Fruit fly (Drosophila melanogaster) whole organism, embryonic: ENCODE results near the gene Or85b.

Source experiments
- CG1024 ChIP-seq: fragments of 200-800 bp; sonication (Bioruptor generic); IDR thresholded peaks from 2 replicates; pipeline ENCODE4 v1.3.6; 2022; ENCODE audit warnings: missing biosample characterization, missing genetic modification characterization
- CG10431 ChIP-seq: fragments of 200-800 bp; sonication (Bioruptor generic); optimal IDR thresholded peaks from 3 replicates; lab custom pipeline; 2018; ENCODE audit warnings: missing biosample characterization, mild to moderate bottlenecking, missing genetic modification characterization
- CG10543 ChIP-seq: fragments of 200-800 bp; sonication (Bioruptor generic); optimal IDR thresholded peaks from 3 replicates; lab custom pipeline; 2017; ENCODE audit warnings: missing biosample characterization, mild to moderate bottlenecking, missing genetic modification characterization, moderate library complexity
- CG10654 ChIP-seq: fragments of 200-800 bp; sonication (Bioruptor generic); optimal IDR thresholded peaks from 2 replicates; lab custom pipeline; 2016; ENCODE audit warnings: missing biosample characterization, missing genetic modification characterization
- CG11560 ChIP-seq: fragments of 200-800 bp; sonication (Bioruptor generic); IDR thresholded peaks from 3 replicates; pipeline ENCODE4 v1.3.6; 2022; ENCODE audit warnings: missing biosample characterization, missing genetic modification characterization
- CG11723 ChIP-seq: fragments of 200-800 bp; sonication (Bioruptor generic); optimal IDR thresholded peaks from 2 replicates; lab custom pipeline; 2017; ENCODE audit warnings: missing biosample characterization, mild to moderate bottlenecking, missing genetic modification characterization
- CG14050 ChIP-seq: fragments of 200-800 bp; sonication (Bioruptor generic); IDR thresholded peaks from 3 replicates; pipeline ENCODE4 v1.3.6; 2022; ENCODE audit warnings: missing biosample characterization, missing genetic modification characterization
- CG16813 ChIP-seq: fragments of 200-800 bp; sonication (Bioruptor generic); IDR thresholded peaks from 3 replicates; pipeline ENCODE4 v1.3.6; 2022; ENCODE audit warnings: missing biosample characterization, missing genetic modification characterization; ENCODE audit not compliant: partially characterized antibody
- CG16815 ChIP-seq: fragments of 200-800 bp; sonication (Bioruptor generic); optimal IDR thresholded peaks from 3 replicates; lab custom pipeline; 2017; ENCODE audit warnings: missing biosample characterization, mild to moderate bottlenecking, missing genetic modification characterization
- CG18619 ChIP-seq: fragments of 200-800 bp; sonication (Bioruptor generic); optimal IDR thresholded peaks from 3 replicates; lab custom pipeline; 2017; ENCODE audit warnings: missing biosample characterization, mild to moderate bottlenecking, missing genetic modification characterization
- CG3065 ChIP-seq: fragments of 200-800 bp; sonication (Bioruptor generic); optimal IDR thresholded peaks from 2 replicates; lab custom pipeline; 2016; ENCODE audit warnings: missing biosample characterization, missing genetic modification characterization
- CG31365 ChIP-seq: fragments of 200-800 bp; sonication (Bioruptor generic); optimal IDR thresholded peaks from 2 replicates; lab custom pipeline; 2018; ENCODE audit warnings: missing biosample characterization, mild to moderate bottlenecking, missing genetic modification characterization
- CG33557 ChIP-seq: fragments of 200-800 bp; sonication (Bioruptor generic); optimal IDR thresholded peaks from 2 replicates; lab custom pipeline; 2019; ENCODE audit warnings: missing biosample characterization, mild to moderate bottlenecking, missing genetic modification characterization, moderate library complexity
- CG6765 ChIP-seq: fragments of 200-800 bp; sonication (Bioruptor generic); optimal IDR thresholded peaks from 3 replicates; lab custom pipeline; 2017; ENCODE audit warnings: missing biosample characterization, mild to moderate bottlenecking, missing genetic modification characterization
- CG7839 ChIP-seq: fragments of 200-800 bp; sonication (Bioruptor generic); optimal IDR thresholded peaks from 3 replicates; lab custom pipeline; 2018; ENCODE audit warnings: missing biosample characterization, mild to moderate bottlenecking, missing genetic modification characterization, moderate library complexity
- CG8924 ChIP-seq: fragments of 200-800 bp; optimal IDR thresholded peaks from 3 replicates; lab custom pipeline; 2019; ENCODE audit warnings: missing biosample characterization, mild to moderate bottlenecking, missing genetic modification characterization, moderate library complexity
- CkIIα-i1 ChIP-seq: fragments of 200-800 bp; sonication (Bioruptor generic); IDR thresholded peaks from 2 replicates; pipeline ENCODE4 v1.3.6; 2022; ENCODE audit warnings: missing biosample characterization, missing genetic modification characterization
- Dip2 ChIP-seq: fragments of 200-800 bp; sonication (Bioruptor generic); IDR thresholded peaks from 2 replicates; pipeline ENCODE4 v1.3.6; 2022; ENCODE audit warnings: missing biosample characterization, missing genetic modification characterization
- HHEX ChIP-seq: fragments of 200-800 bp; sonication (Bioruptor generic); optimal IDR thresholded peaks from 3 replicates; lab custom pipeline; 2017; ENCODE audit warnings: missing biosample characterization, mild to moderate bottlenecking, missing genetic modification characterization, missing genetic modification reagents
- Max ChIP-seq: fragments of 200-800 bp; sonication (Bioruptor generic); optimal IDR thresholded peaks from 2 replicates; lab custom pipeline; 2016; ENCODE audit warnings: missing biosample characterization, mild to moderate bottlenecking, missing genetic modification characterization
- Meics ChIP-seq: fragments of 200-800 bp; sonication (Bioruptor generic); optimal IDR thresholded peaks from 2 replicates; lab custom pipeline; 2017; ENCODE audit warnings: missing biosample characterization, mild to moderate bottlenecking, missing genetic modification characterization
- PHDP ChIP-seq: fragments of 200-800 bp; sonication (Bioruptor generic); optimal IDR thresholded peaks from 3 replicates; lab custom pipeline; 2018; ENCODE audit warnings: missing biosample characterization, mild to moderate bottlenecking, missing genetic modification characterization, moderate library complexity
- Poxn ChIP-seq: fragments of 200-800 bp; sonication (Bioruptor generic); IDR thresholded peaks from 2 replicates; pipeline ENCODE4 v1.3.6; 2022; ENCODE audit warnings: missing biosample characterization, missing genetic modification characterization
- Sox102F ChIP-seq: fragments of 200-800 bp; sonication (Bioruptor generic); optimal IDR thresholded peaks from 2 replicates; lab custom pipeline; 2018; ENCODE audit warnings: missing biosample characterization, mild to moderate bottlenecking, missing genetic modification characterization, moderate library complexity
- Ssrp ChIP-seq: fragments of 200-800 bp; sonication (Bioruptor generic); optimal IDR thresholded peaks from 2 replicates; lab custom pipeline; 2018; ENCODE audit warnings: missing biosample characterization, mild to moderate bottlenecking, missing genetic modification characterization, moderate library complexity
- Taf1 ChIP-seq: fragments of 200-800 bp; sonication (Bioruptor generic); IDR thresholded peaks from 2 replicates; pipeline ENCODE4 v1.3.6; 2022; ENCODE audit warnings: missing biosample characterization, missing genetic modification characterization
- ap ChIP-seq: fragments of 200-800 bp; sonication (Bioruptor generic); IDR thresholded peaks from 2 replicates; pipeline ENCODE4 v1.3.6; 2022; ENCODE audit warnings: missing biosample characterization, missing genetic modification characterization
- bcd ChIP-seq: fragments of 200-800 bp; sonication (Bioruptor generic); optimal IDR thresholded peaks from 2 replicates; lab custom pipeline; 2017; ENCODE audit warnings: missing biosample characterization, mild to moderate bottlenecking, missing genetic modification characterization
- bowl ChIP-seq: fragments of 200-800 bp; sonication (Bioruptor generic); IDR thresholded peaks from 2 replicates; pipeline ENCODE4 v1.3.6; 2022; ENCODE audit warnings: missing biosample characterization, missing genetic modification characterization
- chif ChIP-seq, 2 experiments: fragments of 200-800 bp; sonication (Bioruptor generic); optimal IDR thresholded peaks; 3 replicates each; lab custom pipeline; 2016; ENCODE audit warnings: missing biosample characterization in 2 of 2, missing genetic modification characterization in 2 of 2
- chinmo ChIP-seq: fragments of 200-800 bp; sonication (Bioruptor generic); IDR thresholded peaks from 4 replicates; pipeline ENCODE4 v1.3.6; 2022; ENCODE audit warnings: missing biosample characterization, missing genetic modification characterization; ENCODE audit not compliant: partially characterized antibody
- ci ChIP-seq: fragments of 200-800 bp; sonication (Bioruptor generic); IDR thresholded peaks from 3 replicates; pipeline ENCODE4 v1.3.6; 2022; ENCODE audit warnings: missing biosample characterization, missing genetic modification characterization
- crp ChIP-seq, 2 experiments: fragments of 200-800 bp; sonication (Bioruptor generic); optimal IDR thresholded peaks; 2 replicates in 1 of 2; 3 replicates in 1 of 2; lab custom pipeline; 2017; ENCODE audit warnings: missing biosample characterization in 2 of 2, missing genetic modification characterization in 2 of 2, mild to moderate bottlenecking in 1 of 2, moderate library complexity in 1 of 2
- dmrt99B ChIP-seq: fragments of 200-800 bp; sonication (Bioruptor generic); optimal IDR thresholded peaks from 2 replicates; lab custom pipeline; 2018; ENCODE audit warnings: missing biosample characterization, mild to moderate bottlenecking, missing genetic modification characterization, moderate library complexity
- esg ChIP-seq: fragments of 200-800 bp; sonication (Bioruptor generic); conservative IDR thresholded peaks from 2 replicates; pipeline ENCODE4 v1.3.6; 2022; ENCODE audit warnings: missing biosample characterization, missing genetic modification characterization
- fd3F ChIP-seq: fragments of 200-800 bp; sonication (Bioruptor generic); optimal IDR thresholded peaks from 2 replicates; lab custom pipeline; 2018; ENCODE audit warnings: missing biosample characterization, mild to moderate bottlenecking, missing genetic modification characterization, moderate library complexity
- gfzf ChIP-seq: fragments of 200-800 bp; sonication (Bioruptor generic); optimal IDR thresholded peaks from 2 replicates; lab custom pipeline; 2016; ENCODE audit warnings: missing biosample characterization, mild to moderate bottlenecking, missing genetic modification characterization, moderate library complexity
- grn ChIP-seq: fragments of 200-800 bp; sonication (Bioruptor generic); optimal IDR thresholded peaks from 3 replicates; lab custom pipeline; 2017; ENCODE audit warnings: missing biosample characterization, missing genetic modification characterization
- ken ChIP-seq: fragments of 200-800 bp; sonication (Bioruptor generic); IDR thresholded peaks from 3 replicates; pipeline ENCODE4 v1.3.6; 2022; ENCODE audit warnings: missing biosample characterization, missing genetic modification characterization
- knrl ChIP-seq: fragments of 200-800 bp; sonication (Bioruptor generic); IDR thresholded peaks from 3 replicates; pipeline ENCODE4 v1.3.6; 2022; ENCODE audit warnings: missing biosample characterization, missing genetic modification characterization; ENCODE audit not compliant: partially characterized antibody
- nmo ChIP-seq: fragments of 200-800 bp; sonication (Bioruptor generic); optimal IDR thresholded peaks from 2 replicates; lab custom pipeline; 2018; ENCODE audit warnings: missing biosample characterization, mild to moderate bottlenecking, missing genetic modification characterization, moderate library complexity
- psq ChIP-seq: fragments of 200-800 bp; sonication (Bioruptor generic); optimal IDR thresholded peaks from 2 replicates; lab custom pipeline; 2017; ENCODE audit warnings: missing biosample characterization, missing genetic modification characterization
- salm ChIP-seq: fragments of 200-800 bp; sonication (Bioruptor generic); optimal IDR thresholded peaks from 2 replicates; lab custom pipeline; 2018; ENCODE audit warnings: missing biosample characterization, mild to moderate bottlenecking, missing genetic modification characterization
- sisA ChIP-seq: fragments of 200-800 bp; sonication (Bioruptor generic); IDR thresholded peaks from 2 replicates; pipeline ENCODE4 v1.3.6; 2022; ENCODE audit warnings: missing biosample characterization, missing genetic modification characterization
- tup ChIP-seq: fragments of 200-800 bp; sonication (Bioruptor generic); optimal IDR thresholded peaks from 2 replicates; lab custom pipeline; 2016; ENCODE audit warnings: missing biosample characterization, mild to moderate bottlenecking, missing genetic modification characterization, moderate library complexity
- tx ChIP-seq: fragments of 200-800 bp; sonication (Bioruptor generic); optimal IDR thresholded peaks from 2 replicates; lab custom pipeline; 2016; ENCODE audit warnings: missing biosample characterization, missing genetic modification characterization
- usp ChIP-seq: fragments of >200 bp; optimal IDR thresholded peaks from 2 replicates; lab custom pipeline; 2017; ENCODE audit warnings: missing biosample characterization, missing genetic modification characterization
- vfl ChIP-seq: fragments of 200-800 bp; sonication (Bioruptor generic); optimal IDR thresholded peaks from 2 replicates; lab custom pipeline; 2016; ENCODE audit warnings: missing biosample characterization, missing genetic modification characterization
- zf30C ChIP-seq: fragments of 200-800 bp; sonication (Bioruptor generic); optimal IDR thresholded peaks from 3 replicates; lab custom pipeline; 2018; ENCODE audit warnings: missing biosample characterization, mild to moderate bottlenecking, missing genetic modification characterization
- zfh2 ChIP-seq: fragments of 200-800 bp; sonication (Bioruptor generic); optimal IDR thresholded peaks from 2 replicates; lab custom pipeline; 2016; ENCODE audit warnings: missing biosample characterization, missing genetic modification characterization

Gene Or85b

DNA sequence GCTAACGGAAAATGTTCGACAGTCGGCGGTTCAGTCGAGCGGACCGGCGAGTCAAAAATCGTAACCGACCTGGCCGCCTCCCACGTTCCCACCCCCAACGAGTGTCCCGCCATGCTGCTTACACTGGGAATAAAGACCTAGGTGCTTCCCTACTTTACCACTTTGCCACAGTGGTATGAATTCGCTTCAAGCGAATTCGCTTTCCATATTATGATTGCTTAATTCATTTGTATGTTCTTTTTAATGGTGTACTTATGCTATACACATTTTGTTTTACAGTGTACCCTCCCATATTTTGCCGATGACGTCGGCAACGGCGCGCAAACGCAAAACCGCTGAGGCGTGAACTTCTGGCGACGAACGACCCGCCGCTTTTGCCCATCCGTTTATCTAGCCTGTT lies 28.3 kb downstream of the Or85b start (continued):
- TF ChIP-seq CG3065 (GFP tag; lab: Kevin White, UChicago) (peak; percentile 27), Poxn (GFP tag; lab: Robert Waterston, UW) (peak; percentile 35; the same call in 1 of the 2 replicates), bcd (GFP tag; lab: Kevin White, UChicago) (peak; percentile 78), ap (GFP tag; lab: Robert Waterston, UW) (peak; percentile 48; the same call in 1 of the 2 replicates), Ssrp (tag; lab: Kevin White, UChicago) (no peak), zfh2 (GFP tag; lab: Kevin White, UChicago) (peak; percentile 30), CkIIα-i1 (GFP tag; lab: Robert Waterston, UW) (no peak), tup (GFP tag; lab: Kevin White, UChicago) (peak; percentile 22), esg (GFP tag; lab: Robert Waterston, UW) (peak; percentile 78), CG1024 (GFP tag; lab: Robert Waterston, UW) (peak; percentile 64; the same call in 1 of the 2 replicates), CG10543 (GFP tag; lab: Kevin White, UChicago) (peak; percentile 38), fd3F (GFP tag; lab: Kevin White, UChicago) (peak; percentile 36), nmo (GFP tag; lab: Kevin White, UChicago) (peak; percentile 56), CG14050 (GFP tag; lab: Robert Waterston, UW) (peak; percentile 59; the same call in 2 of the 3 replicates), PHDP (tag; lab: Kevin White, UChicago) (no peak), psq (no peak), CG8924 (peak; percentile 64), tx (GFP tag; lab: Kevin White, UChicago) (peak; percentile 42), sisA (GFP tag; lab: Robert Waterston, UW) (peak; percentile 81), Taf1 (peak; percentile 41; the same call in 1 of the 2 replicates), ken (GFP tag; lab: Robert Waterston, UW) (peak; percentile 69; the same call in 2 of the 3 replicates), chinmo (GFP tag; lab: Robert Waterston, UW) (no peak), CG33557 (GFP tag; lab: Kevin White, UChicago) (peak; percentile 19), bowl (GFP tag; lab: Robert Waterston, UW) (peak; percentile 50; the same call in 1 of the 2 replicates), CG11560 (tag; lab: Robert Waterston, UW) (0 out of 3 replicates have a peak, but pooled peaks have one; percentile 42), Max (peak; percentile 11), knrl (GFP tag; lab: Robert Waterston, UW) (no peak), chif (GFP tag; optimal IDR thresholded peaks at IDR 0.05; lab: Kevin White, UChicago) (peak; percentile 30 to 65), gfzf (GFP tag; lab: Kevin White, UChicago) (no peak), grn (GFP tag; lab: Kevin White, UChicago) (no peak), CG16813 (GFP tag; lab: Robert Waterston, UW) (no peak), CG18619 (GFP tag; lab: Kevin White, UChicago) (peak; percentile 57), Sox102F (GFP tag; lab: Kevin White, UChicago) (peak; percentile 69), Dip2 (GFP tag; lab: Robert Waterston, UW) (no peak), HHEX (GFP tag; lab: Kevin White, UChicago) (peak; percentile 72), ci (GFP tag; lab: Robert Waterston, UW) (peak; percentile 88), CG10654 (GFP tag; lab: Kevin White, UChicago) (peak; percentile 57), salm (tag; lab: Kevin White, UChicago) (no peak), CG31365 (tag; lab: Kevin White, UChicago) (peak; percentile 18), CG11723 (peak; percentile 45), Meics (GFP tag; lab: Kevin White, UChicago) (peak; percentile 79), CG7839 (tag; lab: Kevin White, UChicago) (peak; percentile 77), dmrt99B (tag; lab: Kevin White, UChicago) (peak; percentile 75), zf30C (GFP tag; lab: Kevin White, UChicago) (peak; percentile 53), CG6765 (peak; percentile 53), CG10431 (GFP tag; lab: Kevin White, UChicago) (no peak), CG16815 (GFP tag; lab: Kevin White, UChicago) (peak; percentile 26), crp (GFP tag; optimal IDR thresholded peaks at IDR 0.05; lab: Kevin White, UChicago) (no peak), usp (GFP tag; lab: Kevin White, UChicago) (no peak), vfl (GFP tag; lab: Kevin White, UChicago) (no peak)
